Worm (Caenorhabditis elegans) whole organism, young adult: ENCODE data around the gene R13A1.5.

ENCODE experiments used
- aptf-2 ChIP-seq: fragments of 200-800 bp; sonication (Bioruptor generic); conservative IDR thresholded peaks from 2 replicates; pipeline ENCODE4 v1.3.6; 2022; ENCODE audit warnings: missing genetic modification reagents, missing genetic modification characterization, missing compliant biosample characterization
- die-1 ChIP-seq: sonication (generic microtip); optimal IDR thresholded peaks from 2 replicates; lab custom pipeline; 2016; ENCODE audit warnings: missing genotype, mild to moderate bottlenecking, missing genetic modification characterization, missing compliant biosample characterization
- pha-4 ChIP-seq: fragments of 150-350 bp; sonication (generic microtip); optimal IDR thresholded peaks from 2 replicates; lab custom pipeline; 2014; ENCODE audit warnings: missing biosample characterization, missing genetic modification reagents, missing genetic modification characterization
- tbp1 ChIP-seq: fragments of 200-800 bp; sonication (Bioruptor generic); optimal IDR thresholded peaks from 2 replicates; lab custom pipeline; 2018; ENCODE audit warnings: mild to moderate bottlenecking, missing genetic modification characterization, missing compliant biosample characterization

ce11 chrIV:7147722-7148121 is 43.9 kb downstream of the R13A1.5 start:
- TF ChIP-seq aptf-2 (GFP tag; lab: Robert Waterston, UW) (no peak), die-1 (no peak), tbp1 (GFP tag; lab: Kevin White, UChicago) (no peak), pha-4 (tag; lab: Kevin White, UChicago) (peak; percentile 68)
